Worm (Caenorhabditis elegans) whole organism, L3 larva: ENCODE data around the gene C27A2.7.

Experiments used
- R02D3.7 ChIP-seq: fragments of 150-350 bp; optimal IDR thresholded peaks from 2 replicates; lab custom pipeline; 2014; ENCODE audit warnings: missing biosample characterization, missing genetic modification characterization
- ZK546.5 ChIP-seq: sonication (generic microtip); optimal IDR thresholded peaks from 2 replicates; lab custom pipeline; 2017; ENCODE audit warnings: missing biosample characterization, missing genetic modification characterization
- ama-1 ChIP-seq: fragments of 150-350 bp; optimal IDR thresholded peaks from 2 replicates; lab custom pipeline; 2018
- ceh-16 ChIP-seq: sonication (generic microtip); optimal IDR thresholded peaks from 2 replicates; lab custom pipeline; 2017; ENCODE audit warnings: missing biosample characterization, missing genetic modification characterization
- ceh-28 ChIP-seq: fragments of 150-350 bp; optimal IDR thresholded peaks from 2 replicates; lab custom pipeline; 2014; ENCODE audit warnings: missing biosample characterization, missing genetic modification reagents, missing genetic modification characterization
- ceh-82 ChIP-seq: fragments of 150-350 bp; optimal IDR thresholded peaks from 2 replicates; lab custom pipeline; 2014; ENCODE audit warnings: missing biosample characterization, missing genetic modification characterization
- ceh-9 ChIP-seq: sonication (generic microtip); optimal IDR thresholded peaks from 2 replicates; lab custom pipeline; 2018; ENCODE audit warnings: missing biosample characterization, missing genetic modification characterization
- daf-12 ChIP-seq: fragments of 150-350 bp; optimal IDR thresholded peaks from 2 replicates; lab custom pipeline; 2014; ENCODE audit warnings: missing biosample characterization, missing genetic modification reagents, missing genetic modification characterization
- egl-27 ChIP-seq: sonication (generic microtip); optimal IDR thresholded peaks from 4 replicates; lab custom pipeline; 2017; ENCODE audit warnings: missing biosample characterization, missing genetic modification reagents, missing genetic modification characterization
- egl-5 ChIP-seq: fragments of 150-350 bp; optimal IDR thresholded peaks from 2 replicates; lab custom pipeline; 2017; ENCODE audit warnings: missing biosample characterization, missing genetic modification reagents, missing genetic modification characterization, inconsistent platforms
- elt-1 ChIP-seq: fragments of 150-350 bp; optimal IDR thresholded peaks from 2 replicates; lab custom pipeline; 2014; ENCODE audit warnings: missing biosample characterization, missing genetic modification characterization
- elt-2 ChIP-seq: sonication (generic microtip); optimal IDR thresholded peaks from 2 replicates; lab custom pipeline; 2016; ENCODE audit warnings: missing genetic modification reagents, mild to moderate bottlenecking, missing genetic modification characterization, missing compliant biosample characterization
- elt-3 ChIP-seq, 3 experiments: fragments of 150-350 bp in 1 of 3; sonication (generic microtip) in 2 of 3; optimal IDR thresholded peaks; 2 replicates in 2 of 3; 4 replicates in 1 of 3; lab custom pipeline; 2014 to 2017; ENCODE audit warnings: missing biosample characterization in 3 of 3, missing genetic modification characterization in 3 of 3
- eor-1 ChIP-seq, 2 experiments: fragments of 150-350 bp; optimal IDR thresholded peaks; 2 replicates each; lab custom pipeline; 2014 to 2018; ENCODE audit warnings: missing biosample characterization in 2 of 2, missing genetic modification characterization in 2 of 2
- fkh-10 ChIP-seq: sonication (generic microtip); optimal IDR thresholded peaks from 2 replicates; lab custom pipeline; 2017; ENCODE audit warnings: missing biosample characterization, missing genetic modification reagents, missing genetic modification characterization
- fkh-2 ChIP-seq: fragments of 150-350 bp; optimal IDR thresholded peaks from 2 replicates; lab custom pipeline; 2014; ENCODE audit warnings: missing biosample characterization, missing genetic modification reagents, missing genetic modification characterization
- jun-1 ChIP-seq: fragments of 150-350 bp; optimal IDR thresholded peaks from 2 replicates; lab custom pipeline; 2014; ENCODE audit warnings: missing biosample characterization, missing genetic modification reagents, missing genetic modification characterization
- lin-15B ChIP-seq: fragments of 150-350 bp; optimal IDR thresholded peaks from 2 replicates; lab custom pipeline; 2014; ENCODE audit warnings: missing biosample characterization, missing genetic modification characterization
- lin-39 ChIP-seq: fragments of 150-350 bp; optimal IDR thresholded peaks from 2 replicates; lab custom pipeline; 2018; ENCODE audit warnings: missing biosample characterization, missing genetic modification reagents, missing genetic modification characterization
- nfya-1 ChIP-seq: sonication (generic microtip); optimal IDR thresholded peaks from 2 replicates; lab custom pipeline; 2017; ENCODE audit warnings: missing genetic modification characterization, mild to moderate bottlenecking, missing compliant biosample characterization, antibody characterized with exemption, moderate library complexity; ENCODE audit not compliant: insufficient read depth
- nhr-12 ChIP-seq: fragments of 150-350 bp; optimal IDR thresholded peaks from 2 replicates; lab custom pipeline; 2014; ENCODE audit warnings: missing biosample characterization, missing genetic modification characterization
- nhr-23 ChIP-seq: fragments of 150-350 bp; optimal IDR thresholded peaks from 2 replicates; lab custom pipeline; 2014; ENCODE audit warnings: missing biosample characterization, missing genetic modification reagents, missing genetic modification characterization
- nhr-237 ChIP-seq: fragments of 150-350 bp; optimal IDR thresholded peaks from 2 replicates; lab custom pipeline; 2014; ENCODE audit warnings: missing biosample characterization, missing genetic modification characterization
- nhr-25 ChIP-seq: sonication (generic microtip); optimal IDR thresholded peaks from 2 replicates; lab custom pipeline; 2017; ENCODE audit warnings: missing biosample characterization, missing genetic modification characterization
- nhr-28 ChIP-seq: fragments of 150-350 bp; optimal IDR thresholded peaks from 2 replicates; lab custom pipeline; 2014; ENCODE audit warnings: missing biosample characterization, missing genetic modification characterization
- nhr-43 ChIP-seq: sonication (generic microtip); optimal IDR thresholded peaks from 2 replicates; lab custom pipeline; 2016; ENCODE audit warnings: mild to moderate bottlenecking, missing genetic modification characterization, missing compliant biosample characterization; ENCODE audit not compliant: poor library complexity, severe bottlenecking
- nhr-67 ChIP-seq: fragments of 150-350 bp; optimal IDR thresholded peaks from 2 replicates; lab custom pipeline; 2014; ENCODE audit warnings: missing biosample characterization, missing genetic modification characterization
- nhr-76 ChIP-seq: fragments of 150-350 bp; sonication (generic microtip); optimal IDR thresholded peaks from 5 replicates; lab custom pipeline; 2014; ENCODE audit warnings: missing biosample characterization, missing genetic modification characterization
- pha-4 ChIP-seq: fragments of 150-350 bp; optimal IDR thresholded peaks from 2 replicates; lab custom pipeline; 2014; ENCODE audit warnings: missing biosample characterization, missing genetic modification reagents, missing genetic modification characterization
- sea-2 ChIP-seq: fragments of 150-350 bp; sonication (generic microtip); optimal IDR thresholded peaks from 4 replicates; lab custom pipeline; 2014; ENCODE audit warnings: missing biosample characterization, missing genetic modification reagents, missing genetic modification characterization
- skn-1 ChIP-seq: fragments of 150-350 bp; optimal IDR thresholded peaks from 2 replicates; lab custom pipeline; 2014; ENCODE audit warnings: missing biosample characterization, missing genetic modification characterization
- snpc-4 ChIP-seq: fragments of 150-350 bp; optimal IDR thresholded peaks from 2 replicates; lab custom pipeline; 2014; ENCODE audit warnings: missing biosample characterization, missing genetic modification characterization
- tbx-2 ChIP-seq: sonication (generic microtip); optimal IDR thresholded peaks from 2 replicates; lab custom pipeline; 2016; ENCODE audit warnings: mild to moderate bottlenecking, missing genetic modification characterization, missing compliant biosample characterization
- unc-39 ChIP-seq: sonication (generic microtip); optimal IDR thresholded peaks from 4 replicates; lab custom pipeline; 2017; ENCODE audit warnings: missing biosample characterization, missing genetic modification characterization
- unc-62 ChIP-seq: fragments of 150-350 bp; sonication (generic microtip); optimal IDR thresholded peaks from 4 replicates; lab custom pipeline; 2014; ENCODE audit warnings: missing biosample characterization, missing genetic modification reagents, missing genetic modification characterization
- ztf-4 ChIP-seq: fragments of 150-350 bp; optimal IDR thresholded peaks from 2 replicates; lab custom pipeline; 2014; ENCODE audit warnings: missing biosample characterization, missing genetic modification characterization

C27A2.7 gene

ce11 chrII:5055129-5055666 is 16.0 kb downstream of the C27A2.7 start, which contains the start of the genes ify-1 and rpl-22 (continued):
- TF ChIP-seq jun-1 (tag; lab: Kevin White, UChicago) (peak; percentile 77), snpc-4 (tag; lab: Kevin White, UChicago) (peak; percentile 96), elt-2 (tag; lab: Kevin White, UChicago) (peak; percentile 98), nhr-237 (tag; lab: Kevin White, UChicago) (no peak), nhr-28 (no peak), ceh-28 (peak; percentile 89), ZK546.5 (tag; lab: Kevin White, UChicago) (peak; percentile 37), ama-1 (lab: Kevin White, UChicago) (peak; percentile 90), nfya-1 (tag; lab: Kevin White, UChicago) (peak; percentile 99), lin-15B (tag; lab: Kevin White, UChicago) (peak; percentile 98), egl-27 (tag; lab: Kevin White, UChicago) (no peak), elt-1 (tag; lab: Kevin White, UChicago) (peak; percentile 47), ceh-82 (tag; lab: Kevin White, UChicago) (peak; percentile 48)

ce11 chrII:5050776-5051175 is 20.4 kb downstream of the C27A2.7 start:
- TF ChIP-seq eor-1 (tag; optimal IDR thresholded peaks at IDR 0.05; lab: Kevin White, UChicago) (no peak), sea-2 (GFP tag; lab: Kevin White, UChicago) (no peak), nhr-76 (tag; lab: Kevin White, UChicago) (no peak), snpc-4 (tag; lab: Kevin White, UChicago) (no peak), nfya-1 (tag; lab: Kevin White, UChicago) (no peak), daf-12 (tag; lab: Kevin White, UChicago) (no peak), ama-1 (lab: Kevin White, UChicago) (no peak), egl-5 (tag; lab: Kevin White, UChicago) (no peak), unc-39 (tag; lab: Kevin White, UChicago) (no peak), ceh-16 (tag; lab: Kevin White, UChicago) (no peak), ceh-9 (no peak), skn-1 (tag; lab: Kevin White, UChicago) (no peak), nhr-25 (tag; lab: Kevin White, UChicago) (no peak), fkh-10 (GFP tag; lab: Kevin White, UChicago) (no peak), R02D3.7 (tag; lab: Kevin White, UChicago) (no peak), nhr-12 (tag; lab: Kevin White, UChicago) (no peak)

- TF ChIP-seq nhr-67 (tag; lab: Kevin White, UChicago) (no peak), unc-39 (tag; lab: Kevin White, UChicago) (no peak), unc-62 (GFP tag; lab: Kevin White, UChicago) (no peak), jun-1 (tag; lab: Kevin White, UChicago) (no peak), egl-5 (tag; lab: Kevin White, UChicago) (peak; percentile 76), tbx-2 (no peak)
Observed at ce11 chrII:5049865-5050342, 21.3 kb downstream of the C27A2.7 start, which contains the start of gene F33G12.6. Gene F33G12.6 (plus strand): TSS chrII:5049915.

- peak; percentile 56 for TF ChIP-seq unc-62 (GFP tag; lab: Kevin White, UChicago)
- no peak for TF ChIP-seq lin-39 (tag; lab: Kevin White, UChicago)
- no peak for TF ChIP-seq jun-1 (tag; lab: Kevin White, UChicago)
- TF ChIP-seq nfya-1 (tag; lab: Kevin White, UChicago) = peak; percentile 17
- TF ChIP-seq fkh-2 (tag; lab: Kevin White, UChicago) = no peak
- TF ChIP-seq nhr-23 = peak; percentile 48
- no peak for TF ChIP-seq nhr-76 (tag; lab: Kevin White, UChicago)
- TF ChIP-seq nhr-67 (tag; lab: Kevin White, UChicago) = no peak
- TF ChIP-seq skn-1 (tag; lab: Kevin White, UChicago) = no peak
- no peak for TF ChIP-seq eor-1 (tag; optimal IDR thresholded peaks at IDR 0.05; lab: Kevin White, UChicago)
- TF ChIP-seq ceh-28 = peak; percentile 5
- no peak for TF ChIP-seq ztf-4 (tag; lab: Kevin White, UChicago)
- no peak for TF ChIP-seq ceh-82 (tag; lab: Kevin White, UChicago)
- TF ChIP-seq ama-1 (lab: Kevin White, UChicago) = no peak
- peak; percentile 13 for TF ChIP-seq nhr-43 (tag; lab: Kevin White, UChicago)
- no peak for TF ChIP-seq egl-5 (tag; lab: Kevin White, UChicago)
- no peak for TF ChIP-seq daf-12 (tag; lab: Kevin White, UChicago)
- peak; percentile 58 for TF ChIP-seq nhr-25 (tag; lab: Kevin White, UChicago)
- TF ChIP-seq elt-3 (tag; optimal IDR thresholded peaks at IDR 0.05; lab: Kevin White, UChicago) = peak in 1 of 3 experiments; percentile 14
- no peak for TF ChIP-seq nhr-12 (tag; lab: Kevin White, UChicago)
- no peak for TF ChIP-seq fkh-10 (GFP tag; lab: Kevin White, UChicago)
- TF ChIP-seq lin-15B (tag; lab: Kevin White, UChicago) = no peak
- TF ChIP-seq pha-4 (tag; lab: Kevin White, UChicago) = no peak
- no peak for TF ChIP-seq ZK546.5 (tag; lab: Kevin White, UChicago)
Observed at ce11 chrII:5049249-5049648, 21.9 kb downstream of the C27A2.7 start.
